Worm (Caenorhabditis elegans): Measurements from ENCODE around the gene F41G3.10.

DNA sequence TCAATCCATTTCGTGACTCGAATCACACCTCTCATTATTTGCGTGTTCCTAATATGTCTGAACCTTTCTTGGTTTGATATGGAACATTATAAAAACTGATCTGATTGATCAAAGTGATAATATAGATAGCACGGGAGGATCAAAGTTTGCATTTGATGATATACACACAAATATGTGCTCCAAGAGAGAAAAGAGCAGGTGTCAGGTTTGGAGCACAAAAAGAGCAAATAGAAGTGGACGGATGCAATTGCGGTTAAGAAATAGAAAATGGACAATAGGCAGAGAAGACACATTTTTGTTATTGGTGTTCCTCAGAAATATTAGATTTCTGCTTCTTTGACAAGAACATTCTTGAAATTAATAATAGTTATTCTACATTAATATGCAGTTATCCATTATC, 50.5 kb downstream of the F41G3.10 start, which contains the start of gene C18H9.1:
- no peak for TF ChIP-seq ama-1 (optimal IDR thresholded peaks at IDR 0.05)
- TF ChIP-seq flt-1 (GFP tag; IDR thresholded peaks at IDR 0.05): no peak

Data from whole organism, early embryonic.